Fruit fly (Drosophila melanogaster): ENCODE results near the gene CG15912.

The CG15912 gene

DNA sequence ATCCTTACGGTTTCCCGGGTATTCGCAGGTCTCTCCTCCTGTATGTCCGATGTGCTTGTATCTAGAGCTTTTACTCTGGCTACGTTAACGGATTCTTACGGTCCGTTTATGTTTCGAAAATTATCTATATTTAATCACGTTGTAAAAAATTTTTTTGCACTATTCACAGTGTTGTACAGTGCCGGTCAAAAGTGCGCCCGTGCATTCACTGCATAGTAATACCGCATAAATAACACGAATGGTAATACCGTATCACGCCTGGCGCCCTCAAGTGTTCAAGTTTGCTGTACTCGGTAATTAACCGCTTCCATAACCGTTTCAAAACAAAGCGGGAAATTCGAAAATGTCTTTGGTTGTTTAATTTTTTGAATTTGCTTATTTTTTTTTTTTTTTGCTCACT lies 5.1 kb downstream of the CG15912 start, which contains the start of gene CG11444:
Gene CG11444, minus strand, starts transcription at position 400 of the 400 bp plus-strand sequence.
- TF ChIP-seq h (optimal IDR thresholded peaks at IDR 0.05) (no peak), insv (optimal IDR thresholded peaks at IDR 0.05) (no peak), psq (optimal IDR thresholded peaks at IDR 0.05) (no peak), ttk (optimal IDR thresholded peaks at IDR 0.05) (no peak), Sin3A (optimal IDR thresholded peaks at IDR 0.05) (no peak), Myc (optimal IDR thresholded peaks at IDR 0.05) (no peak)

DNA sequence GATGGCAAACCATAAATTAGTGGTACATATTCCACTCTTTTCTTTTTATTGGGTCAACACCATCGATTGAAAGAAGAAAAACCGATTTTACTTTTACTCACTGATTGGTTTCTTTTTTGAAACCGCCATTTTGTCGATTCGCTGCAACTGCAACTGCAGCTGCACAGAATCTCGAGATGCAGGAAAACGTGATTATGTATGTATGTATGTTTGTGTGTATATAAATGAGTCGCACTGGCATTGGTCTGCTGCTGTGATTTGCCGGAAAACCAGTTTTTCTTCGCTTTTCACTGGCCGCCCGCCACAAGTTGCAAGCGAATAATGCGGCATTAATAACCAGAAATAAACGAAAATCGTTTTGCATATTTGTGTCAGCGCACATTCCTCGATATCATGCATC lies 5.8 kb downstream of the CG15912 start:
- TF ChIP-seq psq (optimal IDR thresholded peaks at IDR 0.05) (no peak), ttk (optimal IDR thresholded peaks at IDR 0.05) (no peak), insv (optimal IDR thresholded peaks at IDR 0.05) (no peak)

DNA sequence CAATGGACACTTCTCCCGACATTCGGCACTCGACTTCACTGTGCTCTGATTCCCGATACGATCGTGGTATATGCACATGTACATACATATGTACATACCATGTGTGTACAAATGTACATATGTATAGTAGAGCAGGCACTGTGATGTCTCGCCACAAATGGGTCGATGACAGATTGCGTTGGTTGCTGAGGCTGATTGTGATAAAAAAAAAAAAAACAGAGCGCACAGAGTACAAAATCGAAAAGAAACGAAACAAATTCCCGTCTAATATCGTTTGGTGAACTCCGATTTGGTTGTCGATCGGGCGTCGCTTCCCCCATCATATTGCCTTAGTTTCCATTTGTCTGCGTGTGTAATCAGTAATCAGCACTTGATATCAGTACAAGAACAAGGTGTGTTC lies 7.0 kb downstream of the CG15912 start:
- TF ChIP-seq h (optimal IDR thresholded peaks at IDR 0.05): no peak
- no peak for TF ChIP-seq Myc (optimal IDR thresholded peaks at IDR 0.05)

DNA sequence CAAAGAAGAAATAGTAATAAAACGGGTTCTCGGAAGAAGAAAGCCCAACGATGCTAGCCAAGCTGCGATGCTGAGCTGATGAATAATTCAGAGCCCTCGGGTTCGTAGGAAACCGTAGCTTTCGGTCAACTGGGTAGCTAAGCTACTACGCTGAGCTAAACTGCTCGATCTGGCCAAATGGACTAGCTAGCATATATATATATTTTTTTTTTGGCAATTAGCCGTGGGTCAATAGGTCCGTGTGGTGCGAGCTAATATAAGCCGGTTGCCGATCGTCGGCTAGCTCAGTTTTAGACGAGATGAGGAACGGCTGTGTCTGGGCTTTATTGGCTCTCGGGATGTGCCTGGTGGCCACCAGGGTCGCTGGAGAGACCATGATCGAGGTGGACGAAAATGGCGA lies 8.9 kb downstream of the CG15912 start, which contains the start of gene CG3546:
Gene CG3546, plus strand, starts transcription at position 301 of the 400 bp plus-strand sequence.
- TF ChIP-seq psq (optimal IDR thresholded peaks at IDR 0.05) (no peak), Sin3A (optimal IDR thresholded peaks at IDR 0.05) (no peak), Myc (optimal IDR thresholded peaks at IDR 0.05) (no peak), ttk (optimal IDR thresholded peaks at IDR 0.05) (no peak), insv (optimal IDR thresholded peaks at IDR 0.05) (no peak)

DNA sequence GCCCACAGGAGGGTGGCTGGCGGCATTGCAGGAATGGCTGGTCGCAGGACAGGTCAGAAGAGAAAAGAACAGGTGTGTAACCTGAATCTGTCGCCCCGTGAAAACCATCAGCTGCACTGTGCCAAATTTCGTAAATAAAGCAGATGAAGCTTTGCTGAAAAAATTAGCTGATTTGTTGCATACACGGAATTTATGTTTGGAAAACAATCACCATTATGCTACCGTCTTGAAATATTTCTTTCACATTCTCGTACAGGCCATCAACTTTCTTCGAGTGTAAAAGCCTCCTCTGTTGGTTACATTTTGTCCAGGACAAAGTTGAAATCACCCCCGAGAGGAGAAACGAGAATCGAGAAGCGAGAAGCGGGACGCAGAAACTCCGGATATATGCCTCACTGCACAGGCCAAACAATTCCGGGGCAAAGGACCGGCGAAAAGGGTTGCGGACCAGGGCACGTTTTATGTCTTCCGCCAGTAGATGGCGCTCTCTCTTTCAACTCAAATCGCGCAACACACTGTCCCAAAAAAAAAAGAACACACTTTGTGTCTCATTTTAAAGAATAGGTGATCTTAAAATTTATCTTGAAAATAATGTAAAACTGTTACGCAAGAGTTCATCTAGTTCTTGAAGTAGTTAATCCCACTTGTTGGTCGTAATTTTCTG lies 11.4 kb downstream of the CG15912 start:
- TF ChIP-seq h (optimal IDR thresholded peaks at IDR 0.05): no peak
- no peak for TF ChIP-seq Myc (optimal IDR thresholded peaks at IDR 0.05)
- TF ChIP-seq Sin3A (optimal IDR thresholded peaks at IDR 0.05): no peak
- no peak for TF ChIP-seq psq (optimal IDR thresholded peaks at IDR 0.05)
- TF ChIP-seq insv (optimal IDR thresholded peaks at IDR 0.05): no peak
- no peak for TF ChIP-seq ttk (optimal IDR thresholded peaks at IDR 0.05)

DNA sequence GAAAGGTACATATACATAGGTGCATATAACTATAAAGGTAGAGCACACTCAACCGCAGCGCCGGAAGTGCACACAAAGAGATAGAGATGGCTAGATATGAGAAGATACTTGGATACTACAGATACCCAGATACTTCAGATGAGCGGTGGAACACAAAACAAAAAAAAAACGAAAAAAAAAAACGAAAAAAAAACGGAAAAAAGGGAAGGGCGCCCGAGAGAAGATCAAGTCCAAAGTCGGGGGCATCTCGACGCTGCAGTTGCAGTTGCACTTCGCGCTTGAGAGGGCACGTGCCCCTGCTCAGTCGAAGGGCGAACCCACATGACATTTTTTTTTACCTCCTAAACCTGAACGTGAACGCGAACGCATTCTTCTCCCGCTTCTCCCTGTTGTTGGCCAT lies 15.1 kb downstream of the CG15912 start:
- TF ChIP-seq Sin3A (optimal IDR thresholded peaks at IDR 0.05): no peak
- no peak for TF ChIP-seq psq (optimal IDR thresholded peaks at IDR 0.05)
- no peak for TF ChIP-seq insv (optimal IDR thresholded peaks at IDR 0.05)
- TF ChIP-seq ttk (optimal IDR thresholded peaks at IDR 0.05): no peak
- TF ChIP-seq Myc (optimal IDR thresholded peaks at IDR 0.05): no peak
- TF ChIP-seq h (optimal IDR thresholded peaks at IDR 0.05): no peak

DNA sequence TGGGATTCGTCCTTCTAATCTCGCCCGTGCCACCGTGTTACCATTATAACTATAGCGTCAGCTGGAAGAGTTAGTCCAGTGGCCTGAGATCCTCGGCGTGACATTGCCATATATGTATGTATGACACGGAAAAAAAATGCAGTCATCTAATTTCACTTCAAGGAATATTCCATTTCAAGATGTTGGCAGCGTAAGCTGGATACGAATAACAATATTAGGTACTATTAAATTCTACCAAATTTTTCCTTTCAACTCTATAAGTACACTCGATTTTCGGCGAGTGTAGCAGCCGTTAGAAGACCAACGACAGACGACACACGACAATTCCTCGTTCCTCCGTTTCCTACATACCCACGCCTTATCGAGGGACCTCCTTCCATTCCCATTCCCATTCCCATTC lies 16.1 kb downstream of the CG15912 start:
- TF ChIP-seq psq (optimal IDR thresholded peaks at IDR 0.05) (no peak), ttk (optimal IDR thresholded peaks at IDR 0.05) (no peak), Sin3A (optimal IDR thresholded peaks at IDR 0.05) (no peak), h (optimal IDR thresholded peaks at IDR 0.05) (no peak), Myc (optimal IDR thresholded peaks at IDR 0.05) (no peak), insv (optimal IDR thresholded peaks at IDR 0.05) (no peak)

DNA sequence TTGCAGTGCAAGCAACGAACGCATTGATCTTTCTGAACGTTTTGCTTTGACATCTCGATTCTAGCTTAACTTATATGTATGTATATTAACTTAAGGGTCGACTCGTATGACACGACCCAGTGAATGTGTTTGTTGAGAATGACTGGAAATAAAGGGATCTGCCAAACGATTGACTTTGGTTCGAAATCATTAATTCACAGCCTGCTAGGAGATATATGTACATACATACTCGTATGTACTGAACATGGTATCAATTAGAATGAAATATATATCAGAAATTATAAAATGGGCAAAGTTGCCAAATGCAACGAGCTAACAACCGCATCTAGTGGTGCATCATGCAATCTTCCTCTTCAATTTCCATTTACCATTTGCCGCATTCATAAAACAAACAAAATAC lies 23.0 kb downstream of the CG15912 start, which contains the start of gene CG12684:
Gene CG12684, minus strand, starts transcription at position 101 of the 400 bp plus-strand sequence.
- TF ChIP-seq ttk (optimal IDR thresholded peaks at IDR 0.05) (no peak), Sin3A (optimal IDR thresholded peaks at IDR 0.05) (no peak), psq (optimal IDR thresholded peaks at IDR 0.05) (no peak), insv (optimal IDR thresholded peaks at IDR 0.05) (no peak), Myc (optimal IDR thresholded peaks at IDR 0.05) (no peak), h (optimal IDR thresholded peaks at IDR 0.05) (no peak)

DNA sequence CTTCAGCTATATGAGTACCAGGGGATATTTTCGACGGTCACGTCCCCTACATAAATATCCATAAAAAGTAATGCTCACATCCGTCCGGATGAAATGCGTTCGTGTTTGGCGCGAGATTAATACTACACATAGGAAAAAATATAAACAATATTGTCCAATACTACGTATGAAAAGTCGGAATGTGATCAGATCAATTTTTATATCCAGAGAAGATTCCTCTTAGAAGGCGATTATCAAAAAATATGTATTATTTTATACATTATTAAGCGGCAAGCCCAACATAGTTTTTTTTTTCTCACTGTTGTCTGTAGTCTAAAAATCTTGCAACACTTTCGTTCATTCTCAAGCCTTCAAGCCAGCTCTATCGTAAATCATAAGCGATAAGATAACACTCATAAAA lies 25.1 kb downstream of the CG15912 start:
- no peak for TF ChIP-seq Myc (optimal IDR thresholded peaks at IDR 0.05)
- no peak for TF ChIP-seq psq (optimal IDR thresholded peaks at IDR 0.05)
- TF ChIP-seq insv (optimal IDR thresholded peaks at IDR 0.05): no peak
- no peak for TF ChIP-seq ttk (optimal IDR thresholded peaks at IDR 0.05)
- TF ChIP-seq h (optimal IDR thresholded peaks at IDR 0.05): no peak
- TF ChIP-seq Sin3A (optimal IDR thresholded peaks at IDR 0.05): no peak

DNA sequence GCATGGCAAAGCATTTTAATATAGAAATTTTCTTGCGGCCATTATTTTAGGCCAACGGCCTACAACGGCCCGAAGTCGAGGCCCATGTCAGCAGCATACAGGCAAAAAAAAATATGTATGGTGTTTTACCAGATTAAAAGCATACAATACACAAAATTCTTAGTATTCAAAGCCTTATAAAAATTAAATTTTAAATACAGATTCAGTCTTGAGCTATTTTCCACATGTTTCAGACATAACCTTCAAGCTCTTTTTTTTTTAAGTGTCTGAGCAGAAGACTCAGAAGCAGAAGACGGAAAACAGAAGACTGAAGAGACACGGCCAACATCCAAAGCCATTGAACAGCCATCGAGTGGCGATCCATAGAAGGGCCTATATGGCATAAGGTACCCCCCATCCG lies 32.9 kb downstream of the CG15912 start:
- TF ChIP-seq Sin3A (optimal IDR thresholded peaks at IDR 0.05) (no peak), insv (optimal IDR thresholded peaks at IDR 0.05) (no peak), Myc (optimal IDR thresholded peaks at IDR 0.05) (no peak)

DNA sequence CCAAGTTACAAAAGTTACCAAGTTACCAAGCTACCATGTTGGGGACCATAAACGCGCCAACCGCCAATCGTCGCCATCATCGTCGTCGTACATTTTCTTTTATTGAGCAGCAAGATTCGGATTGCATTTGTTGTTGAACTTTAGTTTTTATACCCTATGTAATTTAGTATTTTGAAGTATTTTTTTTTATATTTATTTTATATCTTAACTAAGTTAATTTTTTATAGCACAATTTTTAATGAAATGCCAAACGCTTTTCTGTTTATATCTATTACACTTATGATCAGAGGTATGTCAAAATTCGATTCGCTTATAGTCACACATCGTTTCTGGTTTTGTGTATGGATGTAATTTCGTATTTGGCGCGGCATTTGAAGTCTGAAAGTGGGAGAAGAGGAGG lies 33.6 kb downstream of the CG15912 start:
- no peak for TF ChIP-seq psq (optimal IDR thresholded peaks at IDR 0.05)
- no peak for TF ChIP-seq Myc (optimal IDR thresholded peaks at IDR 0.05)
- TF ChIP-seq ttk (optimal IDR thresholded peaks at IDR 0.05): no peak
- TF ChIP-seq h (optimal IDR thresholded peaks at IDR 0.05): no peak
- TF ChIP-seq Sin3A (optimal IDR thresholded peaks at IDR 0.05): no peak
- TF ChIP-seq insv (optimal IDR thresholded peaks at IDR 0.05): no peak

DNA sequence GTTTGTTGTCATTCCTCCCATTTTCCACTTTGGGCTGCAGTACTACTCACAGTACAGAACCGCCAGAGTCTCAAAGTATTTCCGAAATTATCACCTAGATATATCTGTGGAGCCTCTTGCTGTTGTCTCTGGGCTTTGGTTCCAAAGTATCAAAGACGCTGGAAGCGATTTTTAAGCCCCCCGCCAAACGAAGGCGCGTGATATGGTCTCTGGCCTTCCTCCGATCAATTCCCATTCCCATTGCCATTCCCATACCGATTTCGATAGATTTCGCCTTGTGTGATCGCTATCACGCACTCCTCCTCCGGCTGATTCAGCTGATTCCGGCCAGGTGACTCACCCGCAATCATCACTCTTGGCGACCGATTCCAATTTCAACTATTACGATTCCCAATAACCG lies 38.7 kb downstream of the CG15912 start:
- TF ChIP-seq Sin3A (optimal IDR thresholded peaks at IDR 0.05) (no peak), psq (optimal IDR thresholded peaks at IDR 0.05) (no peak), h (optimal IDR thresholded peaks at IDR 0.05) (no peak), Myc (optimal IDR thresholded peaks at IDR 0.05) (no peak), insv (optimal IDR thresholded peaks at IDR 0.05) (no peak), ttk (optimal IDR thresholded peaks at IDR 0.05) (no peak)

DNA sequence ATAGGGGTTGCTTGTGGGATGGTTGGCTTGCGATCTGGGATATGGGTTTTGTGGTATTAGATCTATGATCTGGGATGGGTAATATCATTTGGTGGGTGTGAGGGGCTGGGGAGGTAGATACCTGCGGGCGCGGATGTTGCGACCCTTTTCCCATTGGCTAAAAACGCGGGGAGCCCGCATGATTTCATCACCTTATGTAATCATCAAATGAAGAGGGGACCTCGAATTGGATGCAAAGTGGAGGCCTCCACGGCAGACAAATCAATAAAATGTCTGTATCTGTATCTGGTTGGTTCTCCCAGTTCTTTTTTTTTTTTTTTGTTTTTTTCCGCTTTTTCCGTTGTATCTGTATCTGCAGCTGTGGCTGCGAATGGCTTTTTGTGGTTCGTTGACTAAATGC lies 40.1 kb downstream of the CG15912 start:
- no peak for TF ChIP-seq psq (optimal IDR thresholded peaks at IDR 0.05)
- no peak for TF ChIP-seq h (optimal IDR thresholded peaks at IDR 0.05)
- no peak for TF ChIP-seq Myc (optimal IDR thresholded peaks at IDR 0.05)
- TF ChIP-seq ttk (optimal IDR thresholded peaks at IDR 0.05): no peak
- TF ChIP-seq insv (optimal IDR thresholded peaks at IDR 0.05): no peak
- TF ChIP-seq Sin3A (optimal IDR thresholded peaks at IDR 0.05): no peak

All from Kc167 (cell line).